Worm (Caenorhabditis elegans) whole organism, young adult: ENCODE measurements around the gene R07E5.19.
A peak's percentile ranks its signal among the peaks of the same experiment; 100 is the strongest.

Source experiments
- C06A6.2 ChIP-seq: fragments of 200-800 bp; sonication (Bioruptor generic); conservative IDR thresholded peaks from 2 replicates; pipeline ENCODE4 v1.3.6; 2022; ENCODE audit warnings: missing genetic modification characterization, missing compliant biosample characterization
- C17E4.6 ChIP-seq: fragments of 200-800 bp; sonication (Bioruptor generic); IDR thresholded peaks from 2 replicates; pipeline ENCODE4 v1.3.6; 2022; ENCODE audit warnings: missing genetic modification reagents, missing genetic modification characterization, missing compliant biosample characterization
- F39B2.1 ChIP-seq: fragments of 200-800 bp; sonication (Bioruptor generic); IDR thresholded peaks from 2 replicates; pipeline ENCODE4 v1.3.6; 2022; ENCODE audit warnings: missing genetic modification reagents, missing genetic modification characterization, missing compliant biosample characterization
- F55B11.4 ChIP-seq: sonication (generic microtip); optimal IDR thresholded peaks from 2 replicates; lab custom pipeline; 2016; ENCODE audit warnings: missing compliant biosample characterization, missing genetic modification characterization, borderline replicate concordance; ENCODE audit not compliant: insufficient read depth
- K11D2.4 ChIP-seq: fragments of 200-800 bp; sonication (Bioruptor generic); IDR thresholded peaks from 2 replicates; pipeline ENCODE4 v1.3.6; 2022; ENCODE audit warnings: missing genetic modification reagents, missing genetic modification characterization, missing compliant biosample characterization
- T07F8.4 ChIP-seq: sonication (generic microtip); optimal IDR thresholded peaks from 2 replicates; lab custom pipeline; 2016; ENCODE audit warnings: mild to moderate bottlenecking, missing genetic modification characterization, moderate library complexity, missing compliant biosample characterization
- Y53F4B.3 ChIP-seq: fragments of 200-800 bp; sonication (Bioruptor generic); IDR thresholded peaks from 2 replicates; pipeline ENCODE4 v1.3.6; 2022; ENCODE audit warnings: missing genetic modification reagents, missing genetic modification characterization, missing compliant biosample characterization
- Y67H2A.10 ChIP-seq: fragments of 200-800 bp; sonication (Bioruptor generic); conservative IDR thresholded peaks from 2 replicates; pipeline ENCODE4 v1.3.6; 2022; ENCODE audit warnings: missing genetic modification reagents, missing genetic modification characterization, missing compliant biosample characterization
- ZK185.1 ChIP-seq: sonication (generic microtip); optimal IDR thresholded peaks from 2 replicates; lab custom pipeline; 2016; ENCODE audit warnings: mild to moderate bottlenecking, missing genetic modification characterization, missing compliant biosample characterization; ENCODE audit not compliant: poor library complexity, severe bottlenecking
- akir-1 ChIP-seq: fragments of 200-800 bp; sonication (Bioruptor generic); optimal IDR thresholded peaks from 2 replicates; lab custom pipeline; 2018; ENCODE audit warnings: mild to moderate bottlenecking, missing genetic modification characterization, moderate library complexity, missing compliant biosample characterization
- aptf-3 ChIP-seq: fragments of 200-800 bp; sonication (Bioruptor generic); IDR thresholded peaks from 2 replicates; pipeline ENCODE4 v1.3.6; 2022; ENCODE audit warnings: missing genetic modification characterization, missing compliant biosample characterization
- atf-7 ChIP-seq: sonication (generic microtip); optimal IDR thresholded peaks from 2 replicates; lab custom pipeline; 2017; ENCODE audit warnings: mild to moderate bottlenecking, missing genetic modification characterization, missing compliant biosample characterization
- attf-5 ChIP-seq: fragments of 200-800 bp; sonication (Bioruptor generic); optimal IDR thresholded peaks from 2 replicates; lab custom pipeline; 2018; ENCODE audit warnings: mild to moderate bottlenecking, missing genetic modification characterization, missing compliant biosample characterization
- attf-6 ChIP-seq: fragments of 200-800 bp; sonication (Bioruptor generic); IDR thresholded peaks from 2 replicates; pipeline ENCODE4 v1.3.6; 2022; ENCODE audit warnings: missing genetic modification reagents, missing genetic modification characterization, missing compliant biosample characterization
- bed-1 ChIP-seq: fragments of 200-800 bp; sonication (Bioruptor generic); IDR thresholded peaks from 2 replicates; pipeline ENCODE4 v1.3.6; 2022; ENCODE audit warnings: missing genetic modification reagents, missing genetic modification characterization, missing compliant biosample characterization
- ccch-3 ChIP-seq: fragments of 200-800 bp; sonication (Bioruptor generic); optimal IDR thresholded peaks from 2 replicates; lab custom pipeline; 2018; ENCODE audit warnings: mild to moderate bottlenecking, missing genetic modification characterization, missing compliant biosample characterization
- cebp-1 ChIP-seq, 2 experiments: fragments of 200-800 bp in 1 of 2; sonication (Bioruptor generic) in 1 of 2; sonication (generic microtip) in 1 of 2; IDR thresholded peaks in 1 of 2; optimal IDR thresholded peaks in 1 of 2; 2 replicates each; pipeline versions ENCODE4 v1.3.6 to Lab custom; 2017 to 2022; ENCODE audit warnings: missing compliant biosample characterization in 2 of 2, missing genetic modification characterization in 2 of 2, mild to moderate bottlenecking in 1 of 2, missing genetic modification reagents in 1 of 2, moderate library complexity in 1 of 2
- ceh-100 ChIP-seq: fragments of 200-800 bp; sonication (Bioruptor generic); IDR thresholded peaks from 2 replicates; pipeline ENCODE4 v1.3.6; 2022; ENCODE audit warnings: missing genetic modification reagents, missing genetic modification characterization, missing compliant biosample characterization
- ceh-27 ChIP-seq: fragments of 200-800 bp; sonication (Bioruptor generic); optimal IDR thresholded peaks from 2 replicates; lab custom pipeline; 2018; ENCODE audit warnings: mild to moderate bottlenecking, missing genetic modification characterization, moderate library complexity, missing compliant biosample characterization
- ceh-58 ChIP-seq: fragments of 200-800 bp; sonication (Bioruptor generic); IDR thresholded peaks from 2 replicates; pipeline ENCODE4 v1.3.6; 2022; ENCODE audit warnings: missing genetic modification characterization, missing compliant biosample characterization
- ceh-91 ChIP-seq: fragments of 200-800 bp; sonication (Bioruptor generic); IDR thresholded peaks from 2 replicates; pipeline ENCODE4 v1.3.6; 2022; ENCODE audit warnings: missing genetic modification reagents, missing genetic modification characterization, missing compliant biosample characterization
- efl-1 ChIP-seq: fragments of 150-350 bp; optimal IDR thresholded peaks from 2 replicates; lab custom pipeline; 2014; ENCODE audit warnings: missing biosample characterization, missing genetic modification reagents, missing genetic modification characterization
- egl-44 ChIP-seq: fragments of 200-800 bp; sonication (Bioruptor generic); IDR thresholded peaks from 2 replicates; pipeline ENCODE4 v1.3.6; 2022; ENCODE audit warnings: missing genetic modification reagents, missing genetic modification characterization, missing compliant biosample characterization
- egrh-3 ChIP-seq: fragments of 200-800 bp; sonication (Bioruptor generic); IDR thresholded peaks from 2 replicates; pipeline ENCODE4 v1.3.6; 2022; ENCODE audit warnings: missing genetic modification reagents, missing genetic modification characterization, missing compliant biosample characterization
- ekl-4 ChIP-seq: fragments of 200-800 bp; sonication (Bioruptor generic); IDR thresholded peaks from 2 replicates; pipeline ENCODE4 v1.3.6; 2022; ENCODE audit warnings: missing genetic modification reagents, missing genetic modification characterization, missing compliant biosample characterization
- fkh-3 ChIP-seq: sonication (generic microtip); optimal IDR thresholded peaks from 2 replicates; lab custom pipeline; 2016; ENCODE audit warnings: mild to moderate bottlenecking, missing genetic modification characterization, missing compliant biosample characterization
- hlh-26 ChIP-seq: fragments of 200-800 bp; sonication (Bioruptor generic); conservative IDR thresholded peaks from 2 replicates; pipeline ENCODE4 v1.3.6; 2022; ENCODE audit warnings: missing genetic modification reagents, missing genetic modification characterization, missing compliant biosample characterization
- hmg-1.2 ChIP-seq: fragments of 200-800 bp; sonication (Bioruptor generic); IDR thresholded peaks from 2 replicates; pipeline ENCODE4 v1.3.6; 2022; ENCODE audit warnings: missing genetic modification reagents, missing genetic modification characterization, missing compliant biosample characterization
- hmg-20 ChIP-seq: fragments of 200-800 bp; sonication (Bioruptor generic); IDR thresholded peaks from 2 replicates; pipeline ENCODE4 v1.3.6; 2022; ENCODE audit warnings: missing genetic modification reagents, missing genetic modification characterization, missing compliant biosample characterization
- hrde-1 ChIP-seq: sonication (generic microtip); optimal IDR thresholded peaks from 2 replicates; lab custom pipeline; 2016; ENCODE audit warnings: missing genetic modification characterization, mild to moderate bottlenecking, missing compliant biosample characterization, moderate library complexity, missing genotype, missing genetic modification reagents, borderline replicate concordance
- hsf-1 ChIP-seq: fragments of 200-800 bp; sonication (Bioruptor generic); IDR thresholded peaks from 2 replicates; pipeline ENCODE4 v1.3.6; 2022; ENCODE audit warnings: missing genetic modification reagents, missing genetic modification characterization, missing compliant biosample characterization
- let-526 ChIP-seq: fragments of 200-800 bp; sonication (Bioruptor generic); IDR thresholded peaks from 2 replicates; pipeline ENCODE4 v1.3.6; 2022; ENCODE audit warnings: missing genetic modification reagents, missing genetic modification characterization, missing compliant biosample characterization
- madf-8 ChIP-seq: fragments of 200-800 bp; sonication (Bioruptor generic); conservative IDR thresholded peaks from 2 replicates; pipeline ENCODE4 v1.3.6; 2022; ENCODE audit warnings: missing genetic modification reagents, missing genetic modification characterization, missing compliant biosample characterization
- mes-4 ChIP-seq: sonication (generic microtip); optimal IDR thresholded peaks from 2 replicates; lab custom pipeline; 2016; ENCODE audit warnings: missing genotype, missing genetic modification characterization, missing compliant biosample characterization
- mxl-1 ChIP-seq: sonication (generic microtip); optimal IDR thresholded peaks from 2 replicates; lab custom pipeline; 2016; ENCODE audit warnings: missing genetic modification characterization, missing compliant biosample characterization
- nfya-2 ChIP-seq: fragments of 200-800 bp; sonication (Bioruptor generic); IDR thresholded peaks from 2 replicates; pipeline ENCODE4 v1.3.6; 2022; ENCODE audit warnings: missing genetic modification reagents, missing genetic modification characterization, missing compliant biosample characterization
- nhr-179 ChIP-seq: sonication (generic microtip); optimal IDR thresholded peaks from 2 replicates; lab custom pipeline; 2016; ENCODE audit warnings: mild to moderate bottlenecking, missing genetic modification characterization, missing compliant biosample characterization
- nhr-80 ChIP-seq: sonication (generic microtip); optimal IDR thresholded peaks from 2 replicates; lab custom pipeline; 2016; ENCODE audit warnings: missing genetic modification characterization, missing compliant biosample characterization
- repo-1 ChIP-seq: sonication (generic microtip); optimal IDR thresholded peaks from 2 replicates; lab custom pipeline; 2017; ENCODE audit warnings: mild to moderate bottlenecking, missing genetic modification characterization, missing compliant biosample characterization
- sea-2 ChIP-seq: fragments of 200-800 bp; sonication (Bioruptor generic); IDR thresholded peaks from 2 replicates; pipeline ENCODE4 v1.3.6; 2022; ENCODE audit warnings: missing genetic modification characterization, missing compliant biosample characterization
- snpc-4 ChIP-seq, 5 experiments: fragments of 150-350 bp in 1 of 5; sonication (generic microtip) in 4 of 5; optimal IDR thresholded peaks; 2 replicates each; lab custom pipeline; 2014 to 2018; ENCODE audit warnings: missing genetic modification characterization in 5 of 5, missing biosample characterization in 3 of 5, antibody characterized with exemption in 2 of 5, mild to moderate bottlenecking in 2 of 5, missing compliant biosample characterization in 2 of 5, missing genotype in 2 of 5, moderate library complexity in 2 of 5, missing genetic modification reagents in 1 of 5
- tlf-1 ChIP-seq: fragments of 200-800 bp; sonication (Bioruptor generic); optimal IDR thresholded peaks from 2 replicates; lab custom pipeline; 2018; ENCODE audit warnings: mild to moderate bottlenecking, missing genetic modification characterization, missing compliant biosample characterization
- unc-62 ChIP-seq: fragments of 150-350 bp; optimal IDR thresholded peaks from 2 replicates; lab custom pipeline; 2014; ENCODE audit warnings: missing biosample characterization, missing genetic modification reagents, missing genetic modification characterization
- xnd-1 ChIP-seq: sonication (generic microtip); optimal IDR thresholded peaks from 2 replicates; lab custom pipeline; 2016; ENCODE audit warnings: missing genotype, missing genetic modification reagents, missing genetic modification characterization, missing compliant biosample characterization
- zfh-2 ChIP-seq: fragments of 200-800 bp; sonication (Bioruptor generic); conservative IDR thresholded peaks from 2 replicates; pipeline ENCODE4 v1.3.6; 2022; ENCODE audit warnings: missing genetic modification reagents, missing genetic modification characterization, missing compliant biosample characterization
- ztf-28 ChIP-seq: fragments of 200-800 bp; sonication (Bioruptor generic); IDR thresholded peaks from 2 replicates; pipeline ENCODE4 v1.3.6; 2022; ENCODE audit warnings: missing genetic modification reagents, missing genetic modification characterization, missing compliant biosample characterization
- ztf-6 ChIP-seq: fragments of 200-800 bp; sonication (Bioruptor generic); IDR thresholded peaks from 2 replicates; pipeline ENCODE4 v1.3.6; 2022; ENCODE audit warnings: missing genetic modification reagents, missing genetic modification characterization, missing compliant biosample characterization

R07E5.19 gene

DNA sequence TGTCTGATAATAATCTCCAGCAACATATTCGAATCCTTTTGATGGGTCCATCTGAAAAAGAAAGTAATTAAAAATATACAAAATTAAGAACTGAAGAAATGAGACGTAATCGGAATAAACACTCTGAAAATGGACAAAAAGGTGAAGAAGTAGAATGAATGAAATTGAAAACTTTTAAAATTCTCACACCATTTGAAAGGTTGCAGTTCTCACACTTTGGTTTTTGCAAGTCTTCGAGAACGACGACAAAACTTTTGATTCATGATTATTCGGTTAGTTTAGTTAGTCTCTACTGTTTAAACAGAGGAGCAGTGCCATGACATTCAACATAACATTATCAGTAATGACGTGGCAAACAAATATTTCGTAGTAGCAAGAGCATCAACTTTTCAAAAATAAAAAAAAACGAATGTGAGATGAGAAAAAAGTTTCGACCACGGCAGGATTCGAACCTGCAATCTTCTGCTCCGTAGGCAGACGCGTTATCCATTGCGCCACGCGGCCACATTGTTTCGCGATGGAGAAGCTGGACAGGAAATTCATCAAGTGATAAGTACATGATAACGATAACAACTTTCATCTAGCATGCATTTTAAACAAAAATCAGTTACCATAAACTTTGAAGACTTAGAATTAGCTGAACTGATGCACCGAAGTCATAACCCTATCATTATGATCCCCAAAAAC lies 32.2 kb upstream of the R07E5.19 start, which contains the start of gene ceh-43 (continued):
- TF ChIP-seq egrh-3 (no peak), efl-1 (GFP tag; lab: Kevin White, UChicago) (no peak), bed-1 (GFP tag; lab: Robert Waterston, UW) (0 out of 2 replicates have a peak, but pooled peaks have one; percentile 29), hmg-20 (GFP tag; lab: Robert Waterston, UW) (no peak), attf-6 (GFP tag; lab: Robert Waterston, UW) (no peak), ekl-4 (GFP tag; lab: Robert Waterston, UW) (no peak), ceh-58 (no peak), nhr-179 (tag; lab: Kevin White, UChicago) (no peak), K11D2.4 (GFP tag; lab: Robert Waterston, UW) (no peak), xnd-1 (tag; lab: Kevin White, UChicago) (no peak), repo-1 (tag; lab: Kevin White, UChicago) (no peak), mes-4 (tag; lab: Kevin White, UChicago) (no peak), C17E4.6 (no peak), nfya-2 (GFP tag; lab: Robert Waterston, UW) (no peak), fkh-3 (tag; lab: Kevin White, UChicago) (no peak), Y67H2A.10 (GFP tag; lab: Robert Waterston, UW) (no peak), ztf-28 (GFP tag; lab: Robert Waterston, UW) (0 out of 2 replicates have a peak, but pooled peaks have one; percentile 38), attf-5 (no peak), hmg-1.2 (GFP tag; lab: Robert Waterston, UW) (peak; percentile 53), aptf-3 (GFP tag; lab: Robert Waterston, UW) (no peak), F55B11.4 (tag; lab: Kevin White, UChicago) (no peak), atf-7 (tag; lab: Kevin White, UChicago) (no peak), ceh-91 (GFP tag; lab: Robert Waterston, UW) (0 out of 2 replicates have a peak, but pooled peaks have one; percentile 25), tlf-1 (GFP tag; lab: Kevin White, UChicago) (no peak), sea-2 (GFP tag; lab: Robert Waterston, UW) (no peak), snpc-4 (GFP tag; optimal IDR thresholded peaks at IDR 0.05; lab: Kevin White, UChicago) (peak; percentile 11), snpc-4 (tag; optimal IDR thresholded peaks at IDR 0.05; lab: Kevin White, UChicago) (peak in 1 of 4 experiments; percentile 17), C06A6.2 (GFP tag; lab: Robert Waterston, UW) (no peak), cebp-1 (GFP tag; IDR thresholded peaks at IDR 0.05; lab: Robert Waterston, UW) (no peak), cebp-1 (tag; optimal IDR thresholded peaks at IDR 0.05; lab: Kevin White, UChicago) (peak; percentile 19), akir-1 (GFP tag; lab: Kevin White, UChicago) (no peak), zfh-2 (GFP tag; lab: Robert Waterston, UW) (no peak), let-526 (no peak), nhr-80 (tag; lab: Kevin White, UChicago) (no peak), ZK185.1 (tag; lab: Kevin White, UChicago) (peak; percentile 20), hrde-1 (tag; lab: Kevin White, UChicago) (no peak), hsf-1 (GFP tag; lab: Robert Waterston, UW) (no peak), mxl-1 (tag; lab: Kevin White, UChicago) (no peak), Y53F4B.3 (GFP tag; lab: Robert Waterston, UW) (no peak), unc-62 (no peak), ceh-27 (GFP tag; lab: Kevin White, UChicago) (peak; percentile 13), ccch-3 (GFP tag; lab: Kevin White, UChicago) (no peak), T07F8.4 (no peak), F39B2.1 (no peak), ztf-6 (GFP tag; lab: Robert Waterston, UW) (no peak), egl-44 (GFP tag; lab: Robert Waterston, UW) (no peak), hlh-26 (GFP tag; lab: Robert Waterston, UW) (no peak), ceh-100 (GFP tag; lab: Robert Waterston, UW) (peak; percentile 51), madf-8 (no peak)
